ENCODE assay signal across 1 fruit fly cellular context in genomic region chr2L:12463037-12463436, dm6.
TF ChIP-seq lines count a peak whose summit lies in the region.

No protein-coding gene starts in this region.

TF ChIP-seq in whole organism, embryonic, 481 proteins besides CTCF, POLR2A, EP300 and RAD21 (continued from another document and continues in another):
- TF ChIP-seq ind (GFP tag; optimal IDR thresholded peaks at IDR 0.05; lab: Kevin White, UChicago), result no peak
- no peak for TF ChIP-seq al (GFP tag; IDR thresholded peaks at IDR 0.05; lab: Robert Waterston, UW)
- TF ChIP-seq CG14667 (GFP tag; IDR thresholded peaks at IDR 0.05; lab: Robert Waterston, UW), result no peak
- no peak for TF ChIP-seq gfzf (GFP tag; optimal IDR thresholded peaks at IDR 0.05; lab: Kevin White, UChicago)
- TF ChIP-seq Ets65A (GFP tag; lab: Kevin White, UChicago), result no peak
- peak in 1 of 2 experiments; percentile 38 for TF ChIP-seq Hr51 (GFP tag; optimal IDR thresholded peaks at IDR 0.05; lab: Kevin White, UChicago)
- TF ChIP-seq crol (GFP tag; IDR thresholded peaks at IDR 0.05; lab: Robert Waterston, UW), result peak; percentile 57; the same call in 1 of the 2 replicates
- no peak for TF ChIP-seq da (GFP tag; optimal IDR thresholded peaks at IDR 0.05; lab: Kevin White, UChicago)
- TF ChIP-seq CG12744 (GFP tag; optimal IDR thresholded peaks at IDR 0.05; lab: Kevin White, UChicago), result no peak
- TF ChIP-seq CG15011 (GFP tag; optimal IDR thresholded peaks at IDR 0.05; lab: Kevin White, UChicago), result no peak
- TF ChIP-seq psq (GFP tag; optimal IDR thresholded peaks at IDR 0.05; lab: Kevin White, UChicago), result no peak
- TF ChIP-seq CG11696 (GFP tag; IDR thresholded peaks at IDR 0.05; lab: Robert Waterston, UW), result no peak; the same call in 1 of the 2 replicates
- TF ChIP-seq C15 (GFP tag; IDR thresholded peaks at IDR 0.05; lab: Robert Waterston, UW), result no peak
- no peak for TF ChIP-seq CG17328 (GFP tag; IDR thresholded peaks at IDR 0.05; lab: Robert Waterston, UW)
- TF ChIP-seq tin (GFP tag; optimal IDR thresholded peaks at IDR 0.05; lab: Kevin White, UChicago), result no peak
- no peak for TF ChIP-seq CG1529 (GFP tag; optimal IDR thresholded peaks at IDR 0.05; lab: Kevin White, UChicago)
- no peak for TF ChIP-seq HmgZ (tag; optimal IDR thresholded peaks at IDR 0.05; lab: Kevin White, UChicago)
- TF ChIP-seq CG6272 (GFP tag; IDR thresholded peaks at IDR 0.05; lab: Robert Waterston, UW), result no peak
- no peak for TF ChIP-seq CG10366 (GFP tag; IDR thresholded peaks at IDR 0.05; lab: Robert Waterston, UW)
- TF ChIP-seq CG13624 (GFP tag; optimal IDR thresholded peaks at IDR 0.05; lab: Kevin White, UChicago), result no peak
- TF ChIP-seq CG4854 (GFP tag; optimal IDR thresholded peaks at IDR 0.05; lab: Kevin White, UChicago), result no peak
- no peak for TF ChIP-seq CG8765 (GFP tag; IDR thresholded peaks at IDR 0.05; lab: Robert Waterston, UW)
- no peak for TF ChIP-seq Awh (GFP tag; IDR thresholded peaks at IDR 0.05; lab: Robert Waterston, UW)
- no peak for TF ChIP-seq Six4 (GFP tag; optimal IDR thresholded peaks at IDR 0.05; lab: Kevin White, UChicago)
- TF ChIP-seq br (optimal IDR thresholded peaks at IDR 0.05; lab: Kevin White, UChicago), result no peak
- no peak for TF ChIP-seq CG6654 (GFP tag; optimal IDR thresholded peaks at IDR 0.05; lab: Kevin White, UChicago)
- TF ChIP-seq vvl (GFP tag; IDR thresholded peaks at IDR 0.05; lab: Robert Waterston, UW), result peak; percentile 57
- no peak for TF ChIP-seq hkb (optimal IDR thresholded peaks at IDR 0.05; lab: Kevin White, UChicago)
- TF ChIP-seq hkb (GFP tag; IDR thresholded peaks at IDR 0.05; lab: Robert Waterston, UW), result no peak; the same call in 1 of the 2 replicates
- TF ChIP-seq nom (GFP tag; optimal IDR thresholded peaks at IDR 0.05; lab: Kevin White, UChicago), result no peak
- no peak for TF ChIP-seq CG10209 (GFP tag; optimal IDR thresholded peaks at IDR 0.05; lab: Kevin White, UChicago)
- TF ChIP-seq dm (GFP tag; optimal IDR thresholded peaks at IDR 0.05; lab: Kevin White, UChicago), result no peak
- no peak for TF ChIP-seq bbx (GFP tag; IDR thresholded peaks at IDR 0.05; lab: Robert Waterston, UW; ENCODE audit: partially characterized antibody)
- no peak for TF ChIP-seq hth (optimal IDR thresholded peaks at IDR 0.05; lab: Kevin White, UChicago)
- peak; percentile 4 for TF ChIP-seq CG12299 (tag; optimal IDR thresholded peaks at IDR 0.05; lab: Kevin White, UChicago)
- TF ChIP-seq Lhr (GFP tag; optimal IDR thresholded peaks at IDR 0.05; lab: Kevin White, UChicago), result no peak
- peak; percentile 39 for TF ChIP-seq CG8359 (GFP tag; optimal IDR thresholded peaks at IDR 0.05; lab: Kevin White, UChicago; ENCODE audit: borderline replicate concordance)
- peak; percentile 31 for TF ChIP-seq CG13424 (tag; optimal IDR thresholded peaks at IDR 0.05; lab: Kevin White, UChicago)
- TF ChIP-seq pnt (GFP tag; optimal IDR thresholded peaks at IDR 0.05; lab: Kevin White, UChicago), result no peak
- TF ChIP-seq Myb (GFP tag; optimal IDR thresholded peaks at IDR 0.05; lab: Kevin White, UChicago), result no peak
- TF ChIP-seq knrl (GFP tag; IDR thresholded peaks at IDR 0.05; lab: Robert Waterston, UW; ENCODE audit: partially characterized antibody), result no peak
- TF ChIP-seq CG11456 (GFP tag; IDR thresholded peaks at IDR 0.05; lab: Robert Waterston, UW), result no peak
- peak; percentile 1 for TF ChIP-seq grau (tag; optimal IDR thresholded peaks at IDR 0.05; lab: Kevin White, UChicago)
- no peak for TF ChIP-seq gsb-n (tag; optimal IDR thresholded peaks at IDR 0.05; lab: Kevin White, UChicago)
- TF ChIP-seq CG11398 (GFP tag; optimal IDR thresholded peaks at IDR 0.05; lab: Kevin White, UChicago), result peak; percentile 5
- TF ChIP-seq CG7786 (GFP tag; optimal IDR thresholded peaks at IDR 0.05; lab: Kevin White, UChicago), result no peak
- TF ChIP-seq Poxn (GFP tag; IDR thresholded peaks at IDR 0.05; lab: Robert Waterston, UW), result no peak
- no peak for TF ChIP-seq yki (optimal IDR thresholded peaks at IDR 0.05; lab: Kevin White, UChicago)
- TF ChIP-seq chif (GFP tag; optimal IDR thresholded peaks at IDR 0.05; lab: Kevin White, UChicago), result no peak
- no peak for TF ChIP-seq Elba2 (GFP tag; optimal IDR thresholded peaks at IDR 0.05; lab: Kevin White, UChicago)
- TF ChIP-seq dati (GFP tag; IDR thresholded peaks at IDR 0.05; lab: Robert Waterston, UW), result no peak
- TF ChIP-seq CG10979 (tag; optimal IDR thresholded peaks at IDR 0.05; lab: Kevin White, UChicago), result no peak
- TF ChIP-seq CG3847 (GFP tag; IDR thresholded peaks at IDR 0.05; lab: Robert Waterston, UW), result no peak
- TF ChIP-seq CG3163 (GFP tag; optimal IDR thresholded peaks at IDR 0.05; lab: Kevin White, UChicago), result no peak
- no peak for TF ChIP-seq CG7839 (tag; optimal IDR thresholded peaks at IDR 0.05; lab: Kevin White, UChicago)
- TF ChIP-seq ham (GFP tag; IDR thresholded peaks at IDR 0.05; lab: Robert Waterston, UW), result no peak
- TF ChIP-seq ash1 (GFP tag; optimal IDR thresholded peaks at IDR 0.05; lab: Kevin White, UChicago), result peak; percentile 60
- TF ChIP-seq Deaf1 (tag; optimal IDR thresholded peaks at IDR 0.05; lab: Kevin White, UChicago), result no peak
- no peak for TF ChIP-seq gcm2 (GFP tag; optimal IDR thresholded peaks at IDR 0.05; lab: Kevin White, UChicago)
- no peak for TF ChIP-seq Doc2 (GFP tag; IDR thresholded peaks at IDR 0.05; lab: Robert Waterston, UW)
- TF ChIP-seq CG9609 (GFP tag; optimal IDR thresholded peaks at IDR 0.05; lab: Kevin White, UChicago), result no peak
- TF ChIP-seq CG9727 (GFP tag; optimal IDR thresholded peaks at IDR 0.05; lab: Kevin White, UChicago), result no peak
- no peak for TF ChIP-seq CG2116 (GFP tag; optimal IDR thresholded peaks at IDR 0.05; lab: Kevin White, UChicago)
- no peak for TF ChIP-seq CG18011 (GFP tag; optimal IDR thresholded peaks at IDR 0.05; lab: Kevin White, UChicago)
- TF ChIP-seq CG12391 (tag; optimal IDR thresholded peaks at IDR 0.05; lab: Kevin White, UChicago), result no peak
- peak; percentile 20 for TF ChIP-seq Meics (GFP tag; optimal IDR thresholded peaks at IDR 0.05; lab: Kevin White, UChicago)
- TF ChIP-seq HLH54F (GFP tag; optimal IDR thresholded peaks at IDR 0.05; lab: Kevin White, UChicago), result no peak
- peak; percentile 26 for TF ChIP-seq Blimp-1 (GFP tag; optimal IDR thresholded peaks at IDR 0.05; lab: Kevin White, UChicago)
- TF ChIP-seq Gsc (GFP tag; IDR thresholded peaks at IDR 0.05; lab: Robert Waterston, UW), result no peak
- no peak for TF ChIP-seq sisA (GFP tag; IDR thresholded peaks at IDR 0.05; lab: Robert Waterston, UW)
- no peak for TF ChIP-seq CG32772 (GFP tag; IDR thresholded peaks at IDR 0.05; lab: Robert Waterston, UW)
- no peak for TF ChIP-seq Usf (GFP tag; optimal IDR thresholded peaks at IDR 0.05; lab: Kevin White, UChicago)
- TF ChIP-seq CG15073 (GFP tag; optimal IDR thresholded peaks at IDR 0.05; lab: Kevin White, UChicago), result no peak
- no peak for TF ChIP-seq CG30020 (tag; optimal IDR thresholded peaks at IDR 0.05; lab: Kevin White, UChicago)
- TF ChIP-seq CG3838 (GFP tag; optimal IDR thresholded peaks at IDR 0.05; lab: Kevin White, UChicago), result no peak
- TF ChIP-seq sim (GFP tag; IDR thresholded peaks at IDR 0.05; lab: Robert Waterston, UW), result no peak
- no peak for TF ChIP-seq twi (tag; optimal IDR thresholded peaks at IDR 0.05; lab: Kevin White, UChicago)
- TF ChIP-seq esg (GFP tag; conservative IDR thresholded peaks at IDR 0.05; lab: Robert Waterston, UW), result no peak
- peak; percentile 66 for TF ChIP-seq CG1233 (GFP tag; optimal IDR thresholded peaks at IDR 0.05; lab: Kevin White, UChicago)
- no peak for TF ChIP-seq gem (tag; optimal IDR thresholded peaks at IDR 0.05; lab: Kevin White, UChicago)
- TF ChIP-seq salm (tag; optimal IDR thresholded peaks at IDR 0.05; lab: Kevin White, UChicago), result no peak
- TF ChIP-seq Dip2 (GFP tag; IDR thresholded peaks at IDR 0.05; lab: Robert Waterston, UW), result no peak
- no peak for TF ChIP-seq CG9876 (GFP tag; optimal IDR thresholded peaks at IDR 0.05; lab: Kevin White, UChicago)
- TF ChIP-seq kay (GFP tag; optimal IDR thresholded peaks at IDR 0.05; lab: Kevin White, UChicago), result peak; percentile 6
- no peak for TF ChIP-seq bsh (GFP tag; optimal IDR thresholded peaks at IDR 0.05; lab: Kevin White, UChicago)
- no peak for TF ChIP-seq Jarid2 (GFP tag; optimal IDR thresholded peaks at IDR 0.05; lab: Kevin White, UChicago)
- peak; percentile 66 for TF ChIP-seq CG7987 (GFP tag; optimal IDR thresholded peaks at IDR 0.05; lab: Kevin White, UChicago)
- peak; percentile 48 for TF ChIP-seq CG34376 (GFP tag; optimal IDR thresholded peaks at IDR 0.05; lab: Kevin White, UChicago)
- no peak for TF ChIP-seq CG14965 (GFP tag; optimal IDR thresholded peaks at IDR 0.05; lab: Kevin White, UChicago; ENCODE audit: borderline replicate concordance)
- no peak for TF ChIP-seq CG3726 (GFP tag; IDR thresholded peaks at IDR 0.05; lab: Robert Waterston, UW)
- TF ChIP-seq CG4820 (GFP tag; optimal IDR thresholded peaks at IDR 0.05; lab: Kevin White, UChicago), result no peak
- TF ChIP-seq MTF-1 (GFP tag; optimal IDR thresholded peaks at IDR 0.05; lab: Kevin White, UChicago; ENCODE audit: borderline replicate concordance), result no peak
- peak; percentile 22 for TF ChIP-seq tap (tag; optimal IDR thresholded peaks at IDR 0.05; lab: Kevin White, UChicago)
- TF ChIP-seq CG10654 (GFP tag; optimal IDR thresholded peaks at IDR 0.05; lab: Kevin White, UChicago), result no peak
- no peak for TF ChIP-seq CG17829 (tag; optimal IDR thresholded peaks at IDR 0.05; lab: Kevin White, UChicago)
- peak in 1 of 2 experiments; percentile 83 for TF ChIP-seq Pdp1 (GFP tag; optimal IDR thresholded peaks at IDR 0.05; lab: Kevin White, UChicago)
- no peak for TF ChIP-seq CG18262 (tag; optimal IDR thresholded peaks at IDR 0.05; lab: Kevin White, UChicago)
- TF ChIP-seq CG13287 (GFP tag; IDR thresholded peaks at IDR 0.05; lab: Robert Waterston, UW; ENCODE audit: partially characterized antibody), result no peak
- no peak for TF ChIP-seq sr (GFP tag; IDR thresholded peaks at IDR 0.05; lab: Robert Waterston, UW)
- TF ChIP-seq jing (GFP tag; optimal IDR thresholded peaks at IDR 0.05; lab: Kevin White, UChicago), result no peak
- no peak for TF ChIP-seq CG18476 (GFP tag; optimal IDR thresholded peaks at IDR 0.05; lab: Kevin White, UChicago)
- no peak for TF ChIP-seq HmgD (GFP tag; optimal IDR thresholded peaks at IDR 0.05; lab: Kevin White, UChicago)
- no peak for TF ChIP-seq Aef1 (GFP tag; IDR thresholded peaks at IDR 0.05; lab: Robert Waterston, UW)
- TF ChIP-seq HHEX (GFP tag; optimal IDR thresholded peaks at IDR 0.05; lab: Kevin White, UChicago), result no peak
- TF ChIP-seq tll (GFP tag; optimal IDR thresholded peaks at IDR 0.05; lab: Kevin White, UChicago), result no peak
- TF ChIP-seq sima (GFP tag; optimal IDR thresholded peaks at IDR 0.05; lab: Kevin White, UChicago), result no peak
- TF ChIP-seq CG16813 (GFP tag; IDR thresholded peaks at IDR 0.05; lab: Robert Waterston, UW; ENCODE audit: partially characterized antibody), result no peak
- TF ChIP-seq schlank (tag; optimal IDR thresholded peaks at IDR 0.05; lab: Kevin White, UChicago), result peak; percentile 2
- no peak for TF ChIP-seq CG2202 (tag; optimal IDR thresholded peaks at IDR 0.05; lab: Kevin White, UChicago)
- no peak for TF ChIP-seq Max (GFP tag; optimal IDR thresholded peaks at IDR 0.05; lab: Kevin White, UChicago)
- TF ChIP-seq CG14050 (GFP tag; IDR thresholded peaks at IDR 0.05; lab: Robert Waterston, UW), result no peak
- no peak for TF ChIP-seq D (optimal IDR thresholded peaks at IDR 0.05; lab: Kevin White, UChicago)
- no peak for TF ChIP-seq D (GFP tag; optimal IDR thresholded peaks at IDR 0.05; lab: Kevin White, UChicago)
- TF ChIP-seq maf-S (GFP tag; optimal IDR thresholded peaks at IDR 0.05; lab: Kevin White, UChicago), result no peak
- no peak for TF ChIP-seq dmrt99B (tag; optimal IDR thresholded peaks at IDR 0.05; lab: Kevin White, UChicago)
- TF ChIP-seq Dref (GFP tag; IDR thresholded peaks at IDR 0.05; lab: Robert Waterston, UW), result no peak
- no peak for TF ChIP-seq seq (GFP tag; IDR thresholded peaks at IDR 0.05; lab: Robert Waterston, UW)
- TF ChIP-seq CG1792 (GFP tag; optimal IDR thresholded peaks at IDR 0.05; lab: Kevin White, UChicago), result peak; percentile 16
- TF ChIP-seq Nf-YC (tag; optimal IDR thresholded peaks at IDR 0.05; lab: Kevin White, UChicago), result no peak
- TF ChIP-seq phol (tag; optimal IDR thresholded peaks at IDR 0.05; lab: Kevin White, UChicago), result no peak
- TF ChIP-seq CG32532 (GFP tag; IDR thresholded peaks at IDR 0.05; lab: Robert Waterston, UW), result no peak
- TF ChIP-seq dmrt11E (tag; optimal IDR thresholded peaks at IDR 0.05; lab: Kevin White, UChicago), result no peak
- TF ChIP-seq CG4617 (GFP tag; optimal IDR thresholded peaks at IDR 0.05; lab: Kevin White, UChicago; ENCODE audit: borderline replicate concordance), result no peak
- TF ChIP-seq row (GFP tag; IDR thresholded peaks at IDR 0.05; lab: Robert Waterston, UW), result no peak
- TF ChIP-seq sd (tag; optimal IDR thresholded peaks at IDR 0.05; lab: Kevin White, UChicago), result peak; percentile 7
- TF ChIP-seq CG14710 (tag; optimal IDR thresholded peaks at IDR 0.05; lab: Kevin White, UChicago), result no peak
- no peak for TF ChIP-seq ato (GFP tag; IDR thresholded peaks at IDR 0.05; lab: Robert Waterston, UW; ENCODE audit: partially characterized antibody)
- TF ChIP-seq bab2 (GFP tag; optimal IDR thresholded peaks at IDR 0.05; lab: Kevin White, UChicago), result peak; percentile 48
- no peak for TF ChIP-seq CG2889 (GFP tag; IDR thresholded peaks at IDR 0.05; lab: Robert Waterston, UW)
- no peak for TF ChIP-seq CG10267 (tag; optimal IDR thresholded peaks at IDR 0.05; lab: Kevin White, UChicago)
- peak; percentile 1 for TF ChIP-seq B-H2 (GFP tag; optimal IDR thresholded peaks at IDR 0.05; lab: Kevin White, UChicago)
- TF ChIP-seq CG12071 (GFP tag; optimal IDR thresholded peaks at IDR 0.05; lab: Kevin White, UChicago), result peak; percentile 66
- TF ChIP-seq fd96Cb (tag; optimal IDR thresholded peaks at IDR 0.05; lab: Kevin White, UChicago), result no peak
- TF ChIP-seq CG17361 (GFP tag; IDR thresholded peaks at IDR 0.05; lab: Robert Waterston, UW), result no peak
- no peak for TF ChIP-seq repo (GFP tag; optimal IDR thresholded peaks at IDR 0.05; lab: Kevin White, UChicago)
- TF ChIP-seq Nf-YA (GFP tag; IDR thresholded peaks at IDR 0.05; lab: Robert Waterston, UW), result no peak
- no peak for TF ChIP-seq Trl (optimal IDR thresholded peaks at IDR 0.05; lab: Kevin White, UChicago)
- no peak for TF ChIP-seq Trl (GFP tag; optimal IDR thresholded peaks at IDR 0.05; lab: Kevin White, UChicago)
- peak; percentile 46 for TF ChIP-seq kni (GFP tag; optimal IDR thresholded peaks at IDR 0.05; lab: Kevin White, UChicago)
- peak; percentile 53 for TF ChIP-seq lab (GFP tag; optimal IDR thresholded peaks at IDR 0.05; lab: Kevin White, UChicago)
